Worm (Caenorhabditis elegans) whole organism, L1 larva: Measurements from ENCODE around the gene F41H8.2.
"Not testable (repeated sequence)": the region's sequence is repeated elsewhere in the genome, so short reads cannot be mapped to it uniquely, and the experiment has no call there.

ENCODE experiments used
- C04F5.9 ChIP-seq: sonication (generic microtip); optimal IDR thresholded peaks from 2 replicates; lab custom pipeline; 2016; ENCODE audit warnings: missing genetic modification characterization, missing compliant biosample characterization
- C34B4.2 ChIP-seq: sonication (generic microtip); optimal IDR thresholded peaks from 2 replicates; lab custom pipeline; 2017; ENCODE audit warnings: mild to moderate bottlenecking, missing genetic modification characterization, missing compliant biosample characterization
- Y116A8C.19 ChIP-seq: sonication (generic microtip); optimal IDR thresholded peaks from 2 replicates; lab custom pipeline; 2016; ENCODE audit warnings: missing compliant biosample characterization, missing genetic modification characterization, borderline replicate concordance
- ama-1 ChIP-seq: fragments of 150-350 bp; optimal IDR thresholded peaks from 2 replicates; lab custom pipeline; 2014
- blmp-1 ChIP-seq: fragments of 150-350 bp; optimal IDR thresholded peaks from 2 replicates; lab custom pipeline; 2014; ENCODE audit warnings: missing biosample characterization, missing genetic modification characterization
- ceh-8 ChIP-seq: fragments of 200-800 bp; sonication (Bioruptor generic); optimal IDR thresholded peaks from 2 replicates; lab custom pipeline; 2018; ENCODE audit warnings: mild to moderate bottlenecking, missing genetic modification characterization, moderate library complexity, missing compliant biosample characterization
- ceh-82 ChIP-seq, 3 experiments: fragments of 150-350 bp in 1 of 3; sonication (generic microtip) in 2 of 3; optimal IDR thresholded peaks; 2 replicates each; lab custom pipeline; 2014 to 2017; ENCODE audit warnings: missing biosample characterization in 3 of 3, missing genetic modification characterization in 3 of 3
- ceh-88 ChIP-seq: fragments of 200-800 bp; sonication (Bioruptor generic); IDR thresholded peaks from 2 replicates; pipeline ENCODE4 v1.3.6; 2022; ENCODE audit warnings: missing genetic modification characterization, missing compliant biosample characterization
- efl-3 ChIP-seq: fragments of 200-800 bp; sonication (Bioruptor generic); optimal IDR thresholded peaks from 2 replicates; lab custom pipeline; 2018; ENCODE audit warnings: mild to moderate bottlenecking, missing genetic modification characterization, missing compliant biosample characterization
- elt-2 ChIP-seq: sonication (generic microtip); optimal IDR thresholded peaks from 2 replicates; lab custom pipeline; 2016; ENCODE audit warnings: missing genetic modification characterization, mild to moderate bottlenecking, inconsistent platforms, missing compliant biosample characterization, missing genetic modification reagents
- fkh-8 ChIP-seq: sonication (generic microtip); optimal IDR thresholded peaks from 2 replicates; lab custom pipeline; 2016; ENCODE audit warnings: mild to moderate bottlenecking, missing genetic modification characterization, missing compliant biosample characterization
- irx-1 ChIP-seq: sonication (generic microtip); optimal IDR thresholded peaks from 2 replicates; lab custom pipeline; 2016; ENCODE audit warnings: missing genetic modification characterization, missing compliant biosample characterization
- isw-1 ChIP-seq: fragments of 200-800 bp; sonication (Bioruptor generic); IDR thresholded peaks from 2 replicates; pipeline ENCODE4 v1.3.6; 2022; ENCODE audit warnings: missing genetic modification characterization, missing compliant biosample characterization
- lin-13 ChIP-seq: fragments of 150-350 bp; optimal IDR thresholded peaks from 2 replicates; lab custom pipeline; 2014; ENCODE audit warnings: missing biosample characterization, missing genetic modification reagents, missing genetic modification characterization
- lin-15B ChIP-seq: fragments of 150-350 bp; sonication (generic microtip); optimal IDR thresholded peaks from 3 replicates; lab custom pipeline; 2014; ENCODE audit warnings: missing biosample characterization, missing genetic modification characterization
- lin-35 ChIP-seq, 2 experiments: fragments of 150-350 bp; optimal IDR thresholded peaks; 2 replicates each; lab custom pipeline; 2014; ENCODE audit warnings: missing biosample characterization in 2 of 2, missing genetic modification characterization in 2 of 2, missing genetic modification reagents in 2 of 2
- mdl-1 ChIP-seq, 2 experiments: fragments of 150-350 bp; optimal IDR thresholded peaks; 2 replicates each; lab custom pipeline; 2014 to 2017; ENCODE audit warnings: missing biosample characterization in 2 of 2, missing genetic modification characterization in 2 of 2, inconsistent platforms in 1 of 2
- mep-1 ChIP-seq: fragments of 150-350 bp; optimal IDR thresholded peaks from 2 replicates; lab custom pipeline; 2014; ENCODE audit warnings: missing biosample characterization, missing genetic modification characterization
- nhr-11 ChIP-seq: fragments of 150-350 bp; optimal IDR thresholded peaks from 2 replicates; lab custom pipeline; 2014; ENCODE audit warnings: missing biosample characterization, missing genetic modification characterization
- nhr-12 ChIP-seq: sonication (generic microtip); optimal IDR thresholded peaks from 2 replicates; lab custom pipeline; 2017; ENCODE audit warnings: missing biosample characterization, missing genetic modification characterization
- nhr-19 ChIP-seq: fragments of 200-800 bp; sonication (Bioruptor generic); conservative IDR thresholded peaks from 2 replicates; pipeline ENCODE4 v1.3.6; 2022; ENCODE audit warnings: missing genetic modification characterization, missing compliant biosample characterization
- nhr-76 ChIP-seq: sonication (generic microtip); optimal IDR thresholded peaks from 2 replicates; lab custom pipeline; 2017; ENCODE audit warnings: missing biosample characterization, missing genetic modification characterization
- nhr-77 ChIP-seq: fragments of 150-350 bp; optimal IDR thresholded peaks from 2 replicates; lab custom pipeline; 2014; ENCODE audit warnings: missing biosample characterization, missing genetic modification characterization
- nhr-90 ChIP-seq: sonication (generic microtip); optimal IDR thresholded peaks from 2 replicates; lab custom pipeline; 2016; ENCODE audit warnings: mild to moderate bottlenecking, missing genetic modification characterization, missing compliant biosample characterization; ENCODE audit not compliant: poor library complexity
- pag-3 ChIP-seq: sonication (generic microtip); optimal IDR thresholded peaks from 2 replicates; lab custom pipeline; 2017; ENCODE audit warnings: missing genetic modification characterization, mild to moderate bottlenecking, missing compliant biosample characterization, antibody characterized with exemption, borderline replicate concordance; ENCODE audit not compliant: insufficient read depth
- pqm-1 ChIP-seq: sonication (generic microtip); optimal IDR thresholded peaks from 3 replicates; lab custom pipeline; 2017; ENCODE audit warnings: missing biosample characterization, missing genetic modification characterization
- skn-1 ChIP-seq: fragments of 150-350 bp; optimal IDR thresholded peaks from 2 replicates; lab custom pipeline; 2014; ENCODE audit warnings: missing biosample characterization, missing genetic modification characterization
- snpc-4 ChIP-seq: fragments of 150-350 bp; optimal IDR thresholded peaks from 2 replicates; lab custom pipeline; 2014; ENCODE audit warnings: missing biosample characterization, missing genetic modification characterization
- snu-23 ChIP-seq: sonication (generic microtip); optimal IDR thresholded peaks from 2 replicates; lab custom pipeline; 2016; ENCODE audit warnings: missing genetic modification characterization, missing compliant biosample characterization
- tbx-2 ChIP-seq: sonication (generic microtip); optimal IDR thresholded peaks from 2 replicates; lab custom pipeline; 2016; ENCODE audit warnings: missing genetic modification characterization, missing compliant biosample characterization
- zag-1 ChIP-seq: fragments of 150-350 bp; optimal IDR thresholded peaks from 2 replicates; lab custom pipeline; 2014; ENCODE audit warnings: missing biosample characterization, missing genetic modification characterization
- ztf-11 ChIP-seq, 2 experiments: sonication (generic microtip); optimal IDR thresholded peaks; 2 replicates each; lab custom pipeline; 2016 to 2017; ENCODE audit warnings: missing genetic modification characterization in 2 of 2, missing biosample characterization in 1 of 2, missing compliant biosample characterization in 1 of 2
- ztf-4 ChIP-seq: fragments of 150-350 bp; optimal IDR thresholded peaks from 2 replicates; lab custom pipeline; 2014; ENCODE audit warnings: missing biosample characterization, missing genetic modification characterization

F41H8.2 gene

DNA sequence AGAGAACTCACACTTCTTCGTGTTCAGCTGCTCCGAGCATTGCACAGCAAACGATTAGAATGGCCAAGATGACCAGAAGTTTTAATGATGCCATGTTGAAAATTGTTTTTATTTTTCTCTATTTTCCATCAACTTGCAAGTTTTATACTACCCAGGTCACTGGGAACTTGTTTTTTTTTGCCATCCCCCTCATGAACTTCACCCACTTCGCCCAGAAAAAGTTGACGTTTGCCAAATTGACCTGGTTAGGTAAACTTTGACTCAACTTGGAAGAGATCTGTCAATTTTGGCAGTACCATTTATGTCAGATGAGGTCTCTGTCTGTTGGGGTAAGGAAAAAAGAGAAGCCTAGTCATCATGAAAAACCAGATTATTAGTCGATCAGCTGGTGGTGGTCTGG, 13.1 kb upstream of the F41H8.2 start, which contains the start of gene R13D11.10:
Gene R13D11.10 (minus strand): TSS at position 101 of the 400 bp plus-strand sequence.
- no peak for TF ChIP-seq snu-23
- no peak for TF ChIP-seq pqm-1
- TF ChIP-seq lin-35 (GFP tag; optimal IDR thresholded peaks at IDR 0.05; lab: Kevin White, UChicago) = no peak
- TF ChIP-seq blmp-1 (tag; lab: Kevin White, UChicago) = no peak
- TF ChIP-seq zag-1 (tag; lab: Kevin White, UChicago) = no peak
- no peak for TF ChIP-seq ceh-88 (GFP tag; lab: Robert Waterston, UW)
- TF ChIP-seq mep-1 (tag; lab: Kevin White, UChicago) = no peak
- no peak for TF ChIP-seq pag-3 (tag; lab: Kevin White, UChicago)
- TF ChIP-seq nhr-11 (tag; lab: Kevin White, UChicago) = no peak
- no peak for TF ChIP-seq ceh-8
- no peak for TF ChIP-seq efl-3 (GFP tag; lab: Kevin White, UChicago)
- no peak for TF ChIP-seq nhr-19 (GFP tag; lab: Robert Waterston, UW)
- TF ChIP-seq nhr-90 (tag; lab: Kevin White, UChicago) = no peak
- TF ChIP-seq lin-15B = no peak
- no peak for TF ChIP-seq nhr-12 (tag; lab: Kevin White, UChicago)
- no peak for TF ChIP-seq tbx-2 (tag; lab: Kevin White, UChicago)
- no peak for TF ChIP-seq snpc-4
- no peak for TF ChIP-seq ama-1 (lab: Kevin White, UChicago)
- TF ChIP-seq fkh-8 (tag; lab: Kevin White, UChicago) = no peak

DNA sequence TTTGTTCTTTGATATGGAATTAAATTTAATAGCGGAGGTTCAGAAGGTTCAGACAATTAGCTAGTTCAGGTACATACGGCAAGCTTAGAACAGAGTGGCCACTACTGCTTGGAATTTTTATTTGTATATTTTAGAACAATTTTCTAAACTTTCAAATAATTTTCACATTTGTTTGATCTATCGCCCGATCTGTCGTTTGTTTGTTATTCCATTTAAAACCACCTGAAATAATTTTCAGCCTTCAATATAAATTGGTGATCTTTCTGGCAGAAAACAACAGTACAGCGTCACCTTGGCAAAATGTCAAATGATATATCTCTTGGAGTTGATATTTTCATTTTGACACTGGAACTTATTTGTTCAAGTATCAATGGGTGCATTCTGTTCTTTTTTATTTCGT, 11.5 kb upstream of the F41H8.2 start, which contains the start of gene R13D11.3:
Gene R13D11.3 (plus strand): TSS at position 301 of the 400 bp plus-strand sequence.
- TF ChIP-seq ztf-11 (tag; optimal IDR thresholded peaks at IDR 0.05; lab: Kevin White, UChicago) (no peak), nhr-76 (tag; lab: Kevin White, UChicago) (no peak), nhr-77 (tag; lab: Kevin White, UChicago) (no peak), pag-3 (tag; lab: Kevin White, UChicago) (no peak), skn-1 (no peak), Y116A8C.19 (no peak), ztf-4 (tag; lab: Kevin White, UChicago) (no peak), C04F5.9 (no peak), lin-13 (GFP tag; lab: Kevin White, UChicago) (no peak), nhr-90 (tag; lab: Kevin White, UChicago) (no peak)

DNA sequence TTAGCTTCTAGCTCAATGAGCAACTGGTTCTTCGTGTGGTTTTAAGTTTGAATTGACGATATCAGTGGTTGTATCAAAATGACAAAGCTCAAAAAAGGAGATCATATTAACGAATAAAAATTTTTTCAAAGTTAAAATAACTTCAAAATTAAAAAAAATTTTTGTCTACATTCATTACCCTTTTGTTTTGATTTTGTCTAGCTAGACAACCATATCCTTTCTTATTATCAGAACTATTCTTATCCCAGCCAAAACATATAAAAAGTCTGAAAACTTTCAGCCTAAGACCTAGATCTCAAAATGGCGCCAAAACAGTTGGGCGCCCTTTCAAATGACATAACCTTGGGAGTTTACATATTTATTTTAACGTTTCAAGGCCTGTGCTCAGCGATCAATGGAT, 9.0 kb upstream of the F41H8.2 start, which contains the start of gene R13D11.1:
Gene R13D11.1 (plus strand): TSS at position 301 of the 400 bp plus-strand sequence.
- TF ChIP-seq ceh-82 (tag; optimal IDR thresholded peaks at IDR 0.05; lab: Kevin White, UChicago) = no peak
- TF ChIP-seq C34B4.2 (tag; lab: Kevin White, UChicago) = no peak

DNA sequence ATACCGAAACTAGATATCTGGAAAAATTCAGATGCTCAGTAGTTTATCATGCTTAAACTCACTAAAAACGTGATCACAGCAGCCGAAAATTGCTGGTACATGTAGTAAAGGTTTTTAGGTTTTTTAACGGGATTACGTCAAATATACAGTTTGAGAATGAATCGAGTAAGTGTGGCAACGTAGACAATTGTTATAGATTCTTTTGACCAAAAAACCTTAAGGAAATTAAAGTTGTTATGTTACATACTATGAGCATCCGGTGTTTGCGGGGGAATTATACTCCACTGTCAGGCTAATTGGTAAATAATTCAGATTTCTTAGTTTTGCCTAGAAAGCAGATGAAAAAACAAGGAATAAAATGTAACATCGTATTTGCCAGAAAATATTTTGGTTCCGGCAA, 5.6 kb upstream of the F41H8.2 start, which contains the start of gene srx-32:
Gene srx-32 (minus strand): TSS at position 101 of the 400 bp plus-strand sequence.
- not testable (repeated sequence) for TF ChIP-seq elt-2 (tag; lab: Kevin White, UChicago); isw-1 (GFP tag; lab: Robert Waterston, UW); irx-1 (tag; lab: Kevin White, UChicago)

DNA sequence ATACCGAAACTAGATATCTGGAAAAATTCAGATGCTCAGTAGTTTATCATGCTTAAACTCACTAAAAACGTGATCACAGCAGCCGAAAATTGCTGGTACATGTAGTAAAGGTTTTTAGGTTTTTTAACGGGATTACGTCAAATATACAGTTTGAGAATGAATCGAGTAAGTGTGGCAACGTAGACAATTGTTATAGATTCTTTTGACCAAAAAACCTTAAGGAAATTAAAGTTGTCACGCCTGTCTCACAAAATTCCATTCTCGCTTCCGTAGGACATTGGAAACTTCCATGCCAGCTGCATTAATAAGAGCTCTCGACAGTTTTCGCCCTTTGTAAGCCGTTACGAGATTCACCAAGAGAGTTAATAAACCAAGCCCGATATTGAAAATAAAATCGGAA, 3.3 kb upstream of the F41H8.2 start, which contains the start of gene srx-31:
Gene srx-31 (minus strand): TSS at position 101 of the 400 bp plus-strand sequence.
- TF ChIP-seq mdl-1 (tag; optimal IDR thresholded peaks at IDR 0.05; lab: Kevin White, UChicago); mep-1 (tag; lab: Kevin White, UChicago); elt-2 (tag; lab: Kevin White, UChicago): not testable (repeated sequence)
